Worm (Caenorhabditis elegans) whole organism, early embryonic: ENCODE measurements around the gene F57G12.2.
A peak's percentile ranks its signal among the peaks of the same experiment; 100 is the strongest.

Experiments
- B0310.2 ChIP-seq: sonication (generic microtip); optimal IDR thresholded peaks from 2 replicates; lab custom pipeline; 2016; ENCODE audit warnings: mild to moderate bottlenecking, missing genetic modification characterization, missing compliant biosample characterization
- F13C5.2 ChIP-seq: sonication (generic microtip); optimal IDR thresholded peaks from 2 replicates; lab custom pipeline; 2017; ENCODE audit warnings: mild to moderate bottlenecking, missing genetic modification characterization, inconsistent platforms, missing compliant biosample characterization
- aly-1 ChIP-seq: sonication (generic microtip); optimal IDR thresholded peaks from 2 replicates; lab custom pipeline; 2016; ENCODE audit warnings: missing genetic modification characterization, missing compliant biosample characterization
- ama-1 ChIP-seq: fragments of 150-350 bp; optimal IDR thresholded peaks from 2 replicates; lab custom pipeline; 2014
- ceh-13 ChIP-seq: fragments of 200-800 bp; sonication (Bioruptor generic); optimal IDR thresholded peaks from 2 replicates; lab custom pipeline; 2018; ENCODE audit warnings: mild to moderate bottlenecking, missing genetic modification characterization, missing compliant biosample characterization
- ceh-36 ChIP-seq: sonication (generic microtip); optimal IDR thresholded peaks from 2 replicates; lab custom pipeline; 2016; ENCODE audit warnings: missing genetic modification characterization, inconsistent platforms, missing compliant biosample characterization
- ets-7 ChIP-seq: sonication (generic microtip); optimal IDR thresholded peaks from 2 replicates; lab custom pipeline; 2016; ENCODE audit warnings: missing genotype, missing genetic modification characterization, missing compliant biosample characterization
- flt-1 ChIP-seq: fragments of 200-800 bp; sonication (Bioruptor generic); IDR thresholded peaks from 2 replicates; pipeline ENCODE4 v1.3.6; 2022; ENCODE audit warnings: missing genetic modification characterization, missing compliant biosample characterization
- hmbx-1 ChIP-seq: sonication (generic microtip); optimal IDR thresholded peaks from 2 replicates; lab custom pipeline; 2016; ENCODE audit warnings: mild to moderate bottlenecking, missing genetic modification characterization, missing compliant biosample characterization
- hmg-4 ChIP-seq: fragments of 200-800 bp; sonication (Bioruptor generic); optimal IDR thresholded peaks from 2 replicates; lab custom pipeline; 2018; ENCODE audit warnings: mild to moderate bottlenecking, missing genetic modification characterization, missing compliant biosample characterization
- hnd-1 ChIP-seq: sonication (generic microtip); optimal IDR thresholded peaks from 2 replicates; lab custom pipeline; 2016; ENCODE audit warnings: missing genetic modification characterization, missing compliant biosample characterization
- pes-1 ChIP-seq: fragments of 200-800 bp; sonication (Bioruptor generic); IDR thresholded peaks from 2 replicates; pipeline ENCODE4 v1.3.6; 2022; ENCODE audit warnings: missing genetic modification reagents, missing genetic modification characterization, missing compliant biosample characterization
- scrt-1 ChIP-seq: fragments of 200-800 bp; sonication (Bioruptor generic); IDR thresholded peaks from 2 replicates; pipeline ENCODE4 v1.3.6; 2022; ENCODE audit warnings: missing genetic modification characterization, missing compliant biosample characterization
- sea-1 ChIP-seq: fragments of 200-800 bp; sonication (Bioruptor generic); conservative IDR thresholded peaks from 2 replicates; pipeline ENCODE4 v1.3.6; 2022; ENCODE audit warnings: missing genetic modification characterization, missing compliant biosample characterization
- tbx-11 ChIP-seq: fragments of 200-800 bp; sonication (Bioruptor generic); IDR thresholded peaks from 2 replicates; pipeline ENCODE4 v1.3.6; 2022; ENCODE audit warnings: missing genetic modification characterization, missing compliant biosample characterization
- tbx-37 ChIP-seq: fragments of 200-800 bp; sonication (Bioruptor generic); conservative IDR thresholded peaks from 2 replicates; pipeline ENCODE4 v1.3.6; 2022; ENCODE audit warnings: missing genetic modification reagents, missing genetic modification characterization, missing compliant biosample characterization
- tra-4 ChIP-seq: sonication (generic microtip); optimal IDR thresholded peaks from 2 replicates; lab custom pipeline; 2017; ENCODE audit warnings: missing genetic modification characterization, missing compliant biosample characterization

The F57G12.2 gene

DNA sequence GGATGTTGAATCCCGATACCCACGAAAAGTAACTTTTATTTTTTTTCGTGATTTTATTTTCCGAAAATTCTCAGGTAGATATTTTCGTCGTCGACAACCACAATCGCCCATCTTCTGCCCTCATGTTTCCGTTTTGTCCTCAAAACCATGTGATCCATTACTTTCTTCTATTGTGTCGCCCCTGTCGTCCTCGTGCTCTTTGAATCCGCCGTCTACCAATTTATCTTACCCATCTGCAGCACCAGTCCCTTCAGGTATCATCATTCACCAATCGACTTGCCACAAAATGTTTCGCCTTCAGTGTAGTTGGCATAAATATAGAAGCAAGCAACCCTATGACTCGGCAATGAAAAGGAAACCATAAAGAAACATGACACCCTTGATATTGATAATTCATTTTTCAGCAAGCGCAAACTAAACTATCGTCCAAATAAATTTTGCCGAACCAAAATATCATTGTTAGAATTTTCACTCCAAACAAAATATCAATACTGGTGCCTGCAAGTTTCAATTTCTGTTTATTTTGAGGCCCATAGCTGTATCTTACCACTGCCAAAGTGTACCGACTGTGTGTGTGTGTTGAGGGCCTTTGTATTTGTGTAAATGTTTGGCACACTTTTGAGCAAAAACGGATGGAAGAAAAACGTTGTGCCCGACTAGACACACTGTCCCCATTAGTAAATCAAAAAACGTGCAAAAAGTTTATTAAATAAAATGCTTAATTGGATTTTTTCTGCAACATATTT lies 8.0 kb upstream of the F57G12.2 start:
- no peak for TF ChIP-seq ceh-13 (GFP tag; lab: Kevin White, UChicago)
- TF ChIP-seq pes-1: no peak
- no peak for TF ChIP-seq B0310.2 (tag; lab: Kevin White, UChicago)
- TF ChIP-seq F13C5.2 (tag; lab: Kevin White, UChicago): no peak
- TF ChIP-seq hmg-4 (GFP tag; lab: Kevin White, UChicago): no peak
- no peak for TF ChIP-seq scrt-1 (GFP tag; lab: Robert Waterston, UW)
- TF ChIP-seq tra-4 (tag; lab: Kevin White, UChicago): no peak
- TF ChIP-seq ama-1 (lab: Kevin White, UChicago): no peak

DNA sequence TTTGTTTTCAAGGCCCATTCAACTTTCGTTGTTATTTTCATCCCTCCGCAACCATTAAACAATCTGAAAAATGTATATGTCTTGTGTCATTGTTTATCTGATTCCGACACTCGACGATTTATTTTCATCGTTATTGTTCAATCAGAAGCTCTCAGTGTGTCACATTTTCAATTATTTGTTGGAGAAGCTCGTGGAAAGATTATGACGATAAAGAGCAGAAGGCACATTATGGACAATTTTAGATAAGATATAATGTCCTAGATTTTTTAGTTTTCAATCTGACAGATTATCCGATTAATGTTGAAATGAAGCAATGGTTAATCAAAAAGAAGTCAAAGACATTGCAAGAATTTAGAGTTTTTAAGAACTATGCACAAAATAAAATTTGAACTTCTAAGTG lies 5.1 kb upstream of the F57G12.2 start:
- TF ChIP-seq ama-1 (lab: Kevin White, UChicago) (no peak), hmbx-1 (tag; lab: Kevin White, UChicago) (no peak), tbx-37 (GFP tag; lab: Robert Waterston, UW) (no peak), ceh-13 (GFP tag; lab: Kevin White, UChicago) (no peak), tbx-11 (GFP tag; lab: Robert Waterston, UW) (no peak), hnd-1 (tag; lab: Kevin White, UChicago) (no peak), hmg-4 (GFP tag; lab: Kevin White, UChicago) (no peak), B0310.2 (tag; lab: Kevin White, UChicago) (no peak), tra-4 (tag; lab: Kevin White, UChicago) (no peak), ceh-36 (tag; lab: Kevin White, UChicago) (no peak), aly-1 (tag; lab: Kevin White, UChicago) (no peak), scrt-1 (GFP tag; lab: Robert Waterston, UW) (no peak), pes-1 (no peak), F13C5.2 (tag; lab: Kevin White, UChicago) (no peak), sea-1 (GFP tag; lab: Robert Waterston, UW) (no peak), ets-7 (tag; lab: Kevin White, UChicago) (no peak), flt-1 (GFP tag; lab: Robert Waterston, UW) (no peak)

DNA sequence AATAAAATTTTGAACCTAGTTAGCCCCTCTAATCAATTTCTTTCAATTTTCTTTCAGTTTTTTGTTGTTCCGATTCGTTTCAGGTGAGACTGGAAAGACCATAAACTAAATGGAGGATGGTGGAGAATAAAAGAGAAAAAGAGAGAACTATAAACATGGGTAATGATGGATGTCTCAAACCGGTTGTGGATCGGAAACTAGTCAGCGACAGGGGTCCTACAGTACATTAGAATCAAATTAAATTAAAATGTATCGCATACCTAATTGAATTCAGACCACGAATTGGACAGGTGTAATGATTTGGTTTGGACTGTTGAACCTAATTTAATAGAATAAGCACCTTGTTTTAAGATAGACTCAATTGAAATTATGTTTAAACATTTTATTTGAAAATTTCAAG lies 4.2 kb upstream of the F57G12.2 start:
- no peak for TF ChIP-seq tbx-37 (GFP tag; lab: Robert Waterston, UW)
- TF ChIP-seq sea-1 (GFP tag; lab: Robert Waterston, UW): no peak
- TF ChIP-seq hmg-4 (GFP tag; lab: Kevin White, UChicago): no peak
- TF ChIP-seq tbx-11 (GFP tag; lab: Robert Waterston, UW): no peak
- no peak for TF ChIP-seq B0310.2 (tag; lab: Kevin White, UChicago)
- TF ChIP-seq pes-1: no peak
- TF ChIP-seq tra-4 (tag; lab: Kevin White, UChicago): no peak
- TF ChIP-seq flt-1 (GFP tag; lab: Robert Waterston, UW): no peak
- TF ChIP-seq aly-1 (tag; lab: Kevin White, UChicago): no peak
- TF ChIP-seq scrt-1 (GFP tag; lab: Robert Waterston, UW): no peak
- no peak for TF ChIP-seq hnd-1 (tag; lab: Kevin White, UChicago)
- TF ChIP-seq ceh-13 (GFP tag; lab: Kevin White, UChicago): no peak
- TF ChIP-seq hmbx-1 (tag; lab: Kevin White, UChicago): no peak
- no peak for TF ChIP-seq ceh-36 (tag; lab: Kevin White, UChicago)

DNA sequence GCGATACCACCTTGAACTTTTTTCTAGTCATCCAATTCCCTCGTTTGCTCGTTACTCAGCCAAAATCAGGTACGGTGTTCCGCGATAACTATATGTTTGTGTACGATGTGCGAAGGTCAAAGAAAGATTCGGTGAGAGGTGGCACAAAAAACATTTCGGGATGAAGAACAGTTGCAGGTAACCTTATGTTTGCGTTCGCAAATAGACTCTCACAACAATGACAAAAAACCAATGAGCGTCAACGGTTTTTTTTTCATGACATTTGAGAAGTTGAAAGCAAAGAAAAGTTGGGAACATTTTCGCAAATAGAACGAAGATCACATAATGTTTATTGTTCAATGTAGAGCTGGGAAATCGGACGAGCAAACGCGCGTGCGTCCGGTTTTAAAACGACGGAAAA lies 2.8 kb upstream of the F57G12.2 start:
- TF ChIP-seq sea-1 (GFP tag; lab: Robert Waterston, UW) (no peak), tra-4 (tag; lab: Kevin White, UChicago) (no peak), ama-1 (lab: Kevin White, UChicago) (no peak), ets-7 (tag; lab: Kevin White, UChicago) (no peak)

DNA sequence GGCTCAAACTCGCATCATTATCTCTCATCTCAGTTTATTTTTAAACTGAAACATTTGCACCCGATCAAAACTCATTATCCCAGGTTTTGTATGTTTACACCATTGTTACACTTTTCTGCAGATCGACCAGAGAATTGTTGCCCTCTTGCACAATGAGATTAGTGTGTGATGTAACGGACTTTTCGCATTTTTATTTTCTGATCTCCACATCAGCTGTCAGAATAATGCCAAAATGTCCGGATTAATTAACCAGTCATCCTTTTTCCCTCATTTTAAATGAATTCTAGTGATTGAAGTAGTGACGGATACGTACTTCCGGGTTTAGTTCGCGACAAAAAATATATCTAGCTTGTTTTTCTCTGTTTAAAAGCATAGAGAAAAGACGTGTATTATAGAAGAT lies 1.2 kb downstream of the F57G12.2 start:
- TF ChIP-seq ceh-36 (tag; lab: Kevin White, UChicago) (peak; percentile 18), ceh-13 (GFP tag; lab: Kevin White, UChicago) (no peak), scrt-1 (GFP tag; lab: Robert Waterston, UW) (no peak)

DNA sequence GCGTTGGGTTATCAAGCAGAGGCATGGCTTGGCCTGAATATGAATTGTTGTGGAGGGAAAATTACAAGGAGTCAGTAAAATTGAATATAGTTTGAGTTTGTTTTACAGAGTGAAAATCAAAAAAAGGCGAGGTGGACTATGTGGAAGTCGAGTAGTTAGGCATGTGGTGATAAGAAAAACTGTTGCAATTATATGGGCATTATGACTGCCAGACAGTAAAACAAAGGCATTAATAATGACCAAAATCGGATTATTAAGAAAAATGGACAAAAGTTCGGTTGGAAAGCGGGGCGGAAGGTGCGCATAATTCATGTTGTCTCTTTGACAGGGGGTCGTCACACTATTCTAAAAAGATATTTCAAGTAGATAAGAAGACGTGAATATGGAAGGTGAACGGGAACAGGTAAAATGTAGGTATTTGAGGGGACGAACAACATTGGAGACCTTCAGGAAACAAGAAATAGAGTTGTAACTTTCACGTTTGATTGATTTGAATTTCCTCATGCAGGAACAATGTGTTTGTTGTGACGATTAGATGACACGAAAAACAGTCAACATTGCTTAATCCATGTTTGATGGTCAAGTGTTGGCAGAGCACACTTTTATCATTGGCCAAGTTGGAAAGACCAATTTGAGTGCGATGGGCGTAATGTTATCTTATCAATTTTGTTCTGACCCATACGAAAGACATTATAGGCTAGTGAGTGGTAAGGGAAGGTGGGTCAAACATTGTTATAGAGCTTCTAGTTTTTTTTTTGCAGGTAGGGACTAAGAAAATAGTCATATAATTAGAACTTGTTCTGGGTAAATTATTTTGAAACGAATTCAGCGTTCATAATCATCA lies 5.6 kb downstream of the F57G12.2 start, which contains the start of gene mfsd-11:
mfsd-11 (minus strand) TSS at position 51 of the 844 bp plus-strand sequence.
- TF ChIP-seq B0310.2 (tag; lab: Kevin White, UChicago): no peak
- TF ChIP-seq aly-1 (tag; lab: Kevin White, UChicago): no peak
- TF ChIP-seq tbx-37 (GFP tag; lab: Robert Waterston, UW): no peak
- no peak for TF ChIP-seq ama-1 (lab: Kevin White, UChicago)
- TF ChIP-seq flt-1 (GFP tag; lab: Robert Waterston, UW): no peak
- TF ChIP-seq hmg-4 (GFP tag; lab: Kevin White, UChicago): no peak
- TF ChIP-seq ets-7 (tag; lab: Kevin White, UChicago): no peak
- no peak for TF ChIP-seq ceh-36 (tag; lab: Kevin White, UChicago)
- no peak for TF ChIP-seq F13C5.2 (tag; lab: Kevin White, UChicago)
- no peak for TF ChIP-seq sea-1 (GFP tag; lab: Robert Waterston, UW)
